Fruit fly (Drosophila melanogaster) whole organism, embryonic: Measurements from ENCODE around the gene CG5068.

Source experiments
- Bdp1 ChIP-seq: fragments of 200-800 bp; sonication (Bioruptor generic); optimal IDR thresholded peaks from 3 replicates; lab custom pipeline; 2016; ENCODE audit warnings: missing biosample characterization, missing genetic modification characterization
- Bteb2 ChIP-seq: fragments of 200-800 bp; sonication (Bioruptor generic); optimal IDR thresholded peaks from 2 replicates; lab custom pipeline; 2016; ENCODE audit warnings: missing biosample characterization, missing genetic modification characterization
- C15 ChIP-seq: fragments of 200-800 bp; sonication (Bioruptor generic); IDR thresholded peaks from 3 replicates; pipeline ENCODE4 v1.3.6; 2022; ENCODE audit warnings: missing biosample characterization, missing genetic modification characterization
- CG11247 ChIP-seq: fragments of 200-800 bp; sonication (Bioruptor generic); IDR thresholded peaks from 2 replicates; pipeline ENCODE4 v1.3.6; 2022; ENCODE audit warnings: missing biosample characterization, missing genetic modification characterization
- CG15073 ChIP-seq: fragments of 200-800 bp; sonication (Bioruptor generic); optimal IDR thresholded peaks from 2 replicates; lab custom pipeline; 2016; ENCODE audit warnings: missing biosample characterization, missing genetic modification characterization
- CG16863 ChIP-seq: fragments of 200-800 bp; sonication (Bioruptor generic); optimal IDR thresholded peaks from 3 replicates; lab custom pipeline; 2016; ENCODE audit warnings: missing biosample characterization, missing genetic modification characterization
- CG17912 ChIP-seq: fragments of 200-800 bp; sonication (Bioruptor generic); optimal IDR thresholded peaks from 2 replicates; lab custom pipeline; 2018; ENCODE audit warnings: missing biosample characterization, mild to moderate bottlenecking, missing genetic modification characterization
- CG2202 ChIP-seq: fragments of 200-800 bp; sonication (Bioruptor generic); optimal IDR thresholded peaks from 2 replicates; lab custom pipeline; 2018; ENCODE audit warnings: missing biosample characterization, mild to moderate bottlenecking, missing genetic modification characterization
- CG30431 ChIP-seq: fragments of 200-800 bp; sonication (Bioruptor generic); optimal IDR thresholded peaks from 2 replicates; lab custom pipeline; 2017; ENCODE audit warnings: missing biosample characterization, missing genetic modification characterization
- CG4404 ChIP-seq: fragments of 200-800 bp; sonication (Bioruptor generic); IDR thresholded peaks from 2 replicates; pipeline ENCODE4 v1.3.6; 2022; ENCODE audit warnings: missing biosample characterization, missing genetic modification characterization
- CG4854 ChIP-seq: fragments of 200-800 bp; sonication (Bioruptor generic); optimal IDR thresholded peaks from 2 replicates; lab custom pipeline; 2016; ENCODE audit warnings: missing biosample characterization, missing genetic modification characterization, inconsistent platforms
- CG8359 ChIP-seq: fragments of 200-800 bp; sonication (Bioruptor generic); optimal IDR thresholded peaks from 2 replicates; lab custom pipeline; 2017; ENCODE audit warnings: missing biosample characterization, mild to moderate bottlenecking, missing genetic modification characterization, borderline replicate concordance
- CG8388 ChIP-seq: fragments of 200-800 bp; sonication (Bioruptor generic); optimal IDR thresholded peaks from 2 replicates; lab custom pipeline; 2019; ENCODE audit warnings: missing biosample characterization, mild to moderate bottlenecking, missing genetic modification characterization, moderate library complexity
- CG8924 ChIP-seq: fragments of 200-800 bp; optimal IDR thresholded peaks from 3 replicates; lab custom pipeline; 2019; ENCODE audit warnings: missing biosample characterization, mild to moderate bottlenecking, missing genetic modification characterization, moderate library complexity
- Dip2 ChIP-seq: fragments of 200-800 bp; sonication (Bioruptor generic); IDR thresholded peaks from 2 replicates; pipeline ENCODE4 v1.3.6; 2022; ENCODE audit warnings: missing biosample characterization, missing genetic modification characterization
- Dll ChIP-seq: fragments of 200-800 bp; sonication (Bioruptor generic); IDR thresholded peaks from 4 replicates; pipeline ENCODE4 v1.3.6; 2022; ENCODE audit warnings: missing biosample characterization, missing genetic modification characterization; ENCODE audit not compliant: partially characterized antibody
- Doc2 ChIP-seq: fragments of 200-800 bp; sonication (Bioruptor generic); IDR thresholded peaks from 2 replicates; pipeline ENCODE4 v1.3.6; 2022; ENCODE audit warnings: missing biosample characterization, missing genetic modification characterization
- Dp ChIP-seq: fragments of 200-800 bp; sonication (Bioruptor generic); optimal IDR thresholded peaks from 2 replicates; lab custom pipeline; 2018; ENCODE audit warnings: missing biosample characterization, mild to moderate bottlenecking, missing genetic modification characterization, moderate library complexity
- Gsc ChIP-seq: fragments of 200-800 bp; sonication (Bioruptor generic); IDR thresholded peaks from 2 replicates; pipeline ENCODE4 v1.3.6; 2022; ENCODE audit warnings: missing biosample characterization, missing genetic modification characterization
- H2.0 ChIP-seq: fragments of 200-800 bp; sonication (Bioruptor generic); IDR thresholded peaks from 2 replicates; pipeline ENCODE4 v1.3.6; 2022; ENCODE audit warnings: missing biosample characterization, missing genetic modification characterization
- HLH4C ChIP-seq: fragments of 200-800 bp; sonication (Bioruptor generic); IDR thresholded peaks from 3 replicates; pipeline ENCODE4 v1.3.6; 2022; ENCODE audit warnings: missing biosample characterization, missing genetic modification characterization; ENCODE audit not compliant: partially characterized antibody
- Hey ChIP-seq: fragments of 200-800 bp; sonication (Bioruptor generic); optimal IDR thresholded peaks from 3 replicates; lab custom pipeline; 2018; ENCODE audit warnings: missing biosample characterization, mild to moderate bottlenecking, missing genetic modification characterization
- HmgD ChIP-seq: fragments of 200-800 bp; sonication (Bioruptor generic); optimal IDR thresholded peaks from 3 replicates; lab custom pipeline; 2016; ENCODE audit warnings: missing biosample characterization, missing genetic modification characterization
- Hmx ChIP-seq: fragments of 200-800 bp; sonication (Bioruptor generic); optimal IDR thresholded peaks from 2 replicates; lab custom pipeline; 2016; ENCODE audit warnings: missing biosample characterization, missing genetic modification characterization
- MESR4 ChIP-seq: fragments of 200-800 bp; sonication (Bioruptor generic); optimal IDR thresholded peaks from 2 replicates; lab custom pipeline; 2018; ENCODE audit warnings: missing biosample characterization, mild to moderate bottlenecking, missing genetic modification characterization, moderate library complexity
- MTF-1 ChIP-seq: fragments of 200-800 bp; sonication (Bioruptor generic); optimal IDR thresholded peaks from 2 replicates; lab custom pipeline; 2018; ENCODE audit warnings: missing biosample characterization, mild to moderate bottlenecking, missing genetic modification characterization, borderline replicate concordance
- Max ChIP-seq: fragments of 200-800 bp; sonication (Bioruptor generic); optimal IDR thresholded peaks from 2 replicates; lab custom pipeline; 2016; ENCODE audit warnings: missing biosample characterization, mild to moderate bottlenecking, missing genetic modification characterization
- NC2α ChIP-seq: fragments of 200-800 bp; sonication (Bioruptor generic); optimal IDR thresholded peaks from 2 replicates; lab custom pipeline; 2016; ENCODE audit warnings: missing biosample characterization, missing genetic modification characterization
- NK7.1 ChIP-seq: fragments of 200-800 bp; sonication (Bioruptor generic); optimal IDR thresholded peaks from 3 replicates; lab custom pipeline; 2016; ENCODE audit warnings: missing biosample characterization, missing genetic modification characterization
- Nf-YA ChIP-seq: fragments of 200-800 bp; sonication (Bioruptor generic); IDR thresholded peaks from 2 replicates; pipeline ENCODE4 v1.3.6; 2022; ENCODE audit warnings: missing biosample characterization, missing genetic modification characterization
- Rx ChIP-seq: fragments of 200-800 bp; sonication (Bioruptor generic); IDR thresholded peaks from 2 replicates; pipeline ENCODE4 v1.3.6; 2022; ENCODE audit warnings: missing biosample characterization, missing genetic modification characterization
- Ssrp ChIP-seq: fragments of 200-800 bp; sonication (Bioruptor generic); optimal IDR thresholded peaks from 2 replicates; lab custom pipeline; 2018; ENCODE audit warnings: missing biosample characterization, mild to moderate bottlenecking, missing genetic modification characterization, moderate library complexity
- amos ChIP-seq: fragments of 200-800 bp; sonication (Bioruptor generic); IDR thresholded peaks from 2 replicates; pipeline ENCODE4 v1.3.6; 2022; ENCODE audit warnings: missing biosample characterization, missing genetic modification characterization; ENCODE audit not compliant: partially characterized antibody
- aop ChIP-seq: fragments of 200-800 bp; sonication (Bioruptor generic); IDR thresholded peaks from 2 replicates; pipeline ENCODE4 v1.3.6; 2022; ENCODE audit warnings: missing biosample characterization, missing genetic modification characterization
- da ChIP-seq: fragments of 200-800 bp; sonication (Bioruptor generic); optimal IDR thresholded peaks from 2 replicates; lab custom pipeline; 2016; ENCODE audit warnings: missing biosample characterization, missing genetic modification characterization
- gem ChIP-seq: fragments of 200-800 bp; sonication (Bioruptor generic); optimal IDR thresholded peaks from 2 replicates; lab custom pipeline; 2019; ENCODE audit warnings: missing biosample characterization, mild to moderate bottlenecking, missing genetic modification characterization, moderate library complexity
- knrl ChIP-seq: fragments of 200-800 bp; sonication (Bioruptor generic); IDR thresholded peaks from 3 replicates; pipeline ENCODE4 v1.3.6; 2022; ENCODE audit warnings: missing biosample characterization, missing genetic modification characterization; ENCODE audit not compliant: partially characterized antibody
- lmd ChIP-seq: fragments of 200-800 bp; sonication (Bioruptor generic); IDR thresholded peaks from 2 replicates; pipeline ENCODE4 v1.3.6; 2022; ENCODE audit warnings: missing biosample characterization, missing genetic modification characterization
- mirr ChIP-seq: fragments of 200-800 bp; sonication (Bioruptor generic); optimal IDR thresholded peaks from 3 replicates; lab custom pipeline; 2018; ENCODE audit warnings: missing biosample characterization, mild to moderate bottlenecking, missing genetic modification characterization
- pan ChIP-seq, 4 experiments: fragments of >200 bp in 3 of 4; fragments of 200-800 bp in 1 of 4; sonication (Bioruptor generic) in 1 of 4; optimal IDR thresholded peaks in 3 of 4; IDR thresholded peaks in 1 of 4; 2 replicates each; pipeline versions ENCODE4 v1.3.6 to Lab custom; 2017 to 2022; ENCODE audit warnings: missing biosample characterization in 2 of 4, missing genetic modification characterization in 2 of 4, mixed read lengths in 1 of 4
- pfk ChIP-seq: fragments of 200-800 bp; sonication (Bioruptor generic); optimal IDR thresholded peaks from 2 replicates; lab custom pipeline; 2018; ENCODE audit warnings: missing biosample characterization, mild to moderate bottlenecking, missing genetic modification characterization, moderate library complexity
- sens-2 ChIP-seq: fragments of 200-800 bp; sonication (Bioruptor generic); IDR thresholded peaks from 2 replicates; pipeline ENCODE4 v1.3.6; 2022; ENCODE audit warnings: missing biosample characterization, missing genetic modification characterization
- seq ChIP-seq: fragments of 200-800 bp; sonication (Bioruptor generic); IDR thresholded peaks from 2 replicates; pipeline ENCODE4 v1.3.6; 2022; ENCODE audit warnings: missing biosample characterization, missing genetic modification characterization
- sna ChIP-seq: fragments of 200-800 bp; sonication (Bioruptor generic); IDR thresholded peaks from 2 replicates; pipeline ENCODE4 v1.3.6; 2022; ENCODE audit warnings: missing biosample characterization, missing genetic modification characterization; ENCODE audit not compliant: partially characterized antibody
- tap ChIP-seq: fragments of 200-800 bp; optimal IDR thresholded peaks from 3 replicates; lab custom pipeline; 2019; ENCODE audit warnings: missing biosample characterization, mild to moderate bottlenecking, missing genetic modification characterization, moderate library complexity
- tna ChIP-seq: fragments of 200-800 bp; sonication (Bioruptor generic); IDR thresholded peaks from 2 replicates; pipeline ENCODE4 v1.3.6; 2022; ENCODE audit warnings: missing biosample characterization, missing genetic modification characterization; ENCODE audit not compliant: partially characterized antibody
- vfl ChIP-seq: fragments of 200-800 bp; sonication (Bioruptor generic); optimal IDR thresholded peaks from 2 replicates; lab custom pipeline; 2016; ENCODE audit warnings: missing biosample characterization, missing genetic modification characterization
- vnd ChIP-seq: fragments of 200-800 bp; sonication (Bioruptor generic); IDR thresholded peaks from 3 replicates; pipeline ENCODE4 v1.3.6; 2022; ENCODE audit warnings: missing biosample characterization, missing genetic modification characterization; ENCODE audit not compliant: partially characterized antibody
- zfh2 ChIP-seq: fragments of 200-800 bp; sonication (Bioruptor generic); optimal IDR thresholded peaks from 2 replicates; lab custom pipeline; 2016; ENCODE audit warnings: missing biosample characterization, missing genetic modification characterization

Gene CG5068

dm6 chr3L:8985848-8986320 lies 626 bp upstream of the CG5068 start, which contains the start of gene Galk (continued):
- TF ChIP-seq lmd (GFP tag; lab: Robert Waterston, UW) (peak; percentile 81), Bdp1 (GFP tag; lab: Kevin White, UChicago) (no peak), NK7.1 (GFP tag; lab: Kevin White, UChicago) (no peak), NC2α (GFP tag; lab: Kevin White, UChicago) (no peak), tap (tag; lab: Kevin White, UChicago) (peak; percentile 48), pfk (peak; percentile 37), MESR4 (GFP tag; lab: Kevin White, UChicago) (no peak), mirr (GFP tag; lab: Kevin White, UChicago) (peak; percentile 93), CG8359 (no peak), pan (optimal IDR thresholded peaks at IDR 0.05; lab: Kevin White, UChicago) (no peak), pan (GFP tag; optimal IDR thresholded peaks at IDR 0.05 in 1 of 2, IDR thresholded peaks at IDR 0.05 in 1 of 2) (peak in 1 of 2 experiments; percentile 81), CG16863 (GFP tag; lab: Kevin White, UChicago) (peak; percentile 51), CG11247 (GFP tag; lab: Robert Waterston, UW) (peak; percentile 72), H2.0 (GFP tag; lab: Robert Waterston, UW) (peak; percentile 63), Max (GFP tag; lab: Kevin White, UChicago) (no peak), Dp (GFP tag; lab: Kevin White, UChicago) (no peak), CG15073 (GFP tag; lab: Kevin White, UChicago) (no peak), knrl (no peak), Ssrp (no peak), Doc2 (GFP tag; lab: Robert Waterston, UW) (no peak), aop (GFP tag; lab: Robert Waterston, UW) (peak; percentile 74; the same call in 1 of the 2 replicates), seq (0 out of 2 replicates have a peak, but pooled peaks have one; percentile 10), sna (GFP tag; lab: Robert Waterston, UW) (no peak), C15 (GFP tag; lab: Robert Waterston, UW) (0 out of 3 replicates have a peak, but pooled peaks have one; percentile 57), vfl (GFP tag; lab: Kevin White, UChicago) (peak; percentile 16), vnd (GFP tag; lab: Robert Waterston, UW) (no peak), Bteb2 (GFP tag; lab: Kevin White, UChicago) (peak; percentile 17), Hmx (GFP tag; lab: Kevin White, UChicago) (no peak), CG30431 (GFP tag; lab: Kevin White, UChicago) (no peak), MTF-1 (GFP tag; lab: Kevin White, UChicago) (peak; percentile 44), Gsc (no peak), Rx (peak; percentile 14; the same call in 1 of the 2 replicates), HmgD (GFP tag; lab: Kevin White, UChicago) (no peak), HLH4C (GFP tag; lab: Robert Waterston, UW) (no peak), zfh2 (GFP tag; lab: Kevin White, UChicago) (peak; percentile 56), amos (GFP tag; lab: Robert Waterston, UW) (no peak), CG4854 (GFP tag; lab: Kevin White, UChicago) (peak; percentile 37), CG8388 (GFP tag; lab: Kevin White, UChicago) (no peak), gem (no peak), da (GFP tag; lab: Kevin White, UChicago) (peak; percentile 13), CG17912 (peak; percentile 71), tna (no peak), Nf-YA (GFP tag; lab: Robert Waterston, UW) (0 out of 2 replicates have a peak, but pooled peaks have one; percentile 40), sens-2 (GFP tag; lab: Robert Waterston, UW) (no peak; the same call in 1 of the 2 replicates), CG8924 (tag; lab: Kevin White, UChicago) (peak; percentile 42), Dll (GFP tag; lab: Robert Waterston, UW) (no peak), Dip2 (GFP tag; lab: Robert Waterston, UW) (no peak), Hey (peak; percentile 11), CG4404 (no peak), CG2202 (tag; lab: Kevin White, UChicago) (no peak)
